Worm (Caenorhabditis elegans) whole organism, early embryonic: ENCODE results near the gene cpr-5.

Experiments
- B0310.2 ChIP-seq: sonication (generic microtip); optimal IDR thresholded peaks from 2 replicates; lab custom pipeline; 2016; ENCODE audit warnings: mild to moderate bottlenecking, missing genetic modification characterization, missing compliant biosample characterization
- F13C5.2 ChIP-seq: sonication (generic microtip); optimal IDR thresholded peaks from 2 replicates; lab custom pipeline; 2017; ENCODE audit warnings: mild to moderate bottlenecking, missing genetic modification characterization, inconsistent platforms, missing compliant biosample characterization
- aly-1 ChIP-seq: sonication (generic microtip); optimal IDR thresholded peaks from 2 replicates; lab custom pipeline; 2016; ENCODE audit warnings: missing genetic modification characterization, missing compliant biosample characterization
- ama-1 ChIP-seq: fragments of 150-350 bp; optimal IDR thresholded peaks from 2 replicates; lab custom pipeline; 2014
- ceh-13 ChIP-seq: fragments of 200-800 bp; sonication (Bioruptor generic); optimal IDR thresholded peaks from 2 replicates; lab custom pipeline; 2018; ENCODE audit warnings: mild to moderate bottlenecking, missing genetic modification characterization, missing compliant biosample characterization
- ceh-36 ChIP-seq: sonication (generic microtip); optimal IDR thresholded peaks from 2 replicates; lab custom pipeline; 2016; ENCODE audit warnings: missing genetic modification characterization, inconsistent platforms, missing compliant biosample characterization
- ets-7 ChIP-seq: sonication (generic microtip); optimal IDR thresholded peaks from 2 replicates; lab custom pipeline; 2016; ENCODE audit warnings: missing genotype, missing genetic modification characterization, missing compliant biosample characterization
- flt-1 ChIP-seq: fragments of 200-800 bp; sonication (Bioruptor generic); IDR thresholded peaks from 2 replicates; pipeline ENCODE4 v1.3.6; 2022; ENCODE audit warnings: missing genetic modification characterization, missing compliant biosample characterization
- hmbx-1 ChIP-seq: sonication (generic microtip); optimal IDR thresholded peaks from 2 replicates; lab custom pipeline; 2016; ENCODE audit warnings: mild to moderate bottlenecking, missing genetic modification characterization, missing compliant biosample characterization
- hmg-4 ChIP-seq: fragments of 200-800 bp; sonication (Bioruptor generic); optimal IDR thresholded peaks from 2 replicates; lab custom pipeline; 2018; ENCODE audit warnings: mild to moderate bottlenecking, missing genetic modification characterization, missing compliant biosample characterization
- hnd-1 ChIP-seq: sonication (generic microtip); optimal IDR thresholded peaks from 2 replicates; lab custom pipeline; 2016; ENCODE audit warnings: missing genetic modification characterization, missing compliant biosample characterization
- pes-1 ChIP-seq: fragments of 200-800 bp; sonication (Bioruptor generic); IDR thresholded peaks from 2 replicates; pipeline ENCODE4 v1.3.6; 2022; ENCODE audit warnings: missing genetic modification reagents, missing genetic modification characterization, missing compliant biosample characterization
- scrt-1 ChIP-seq: fragments of 200-800 bp; sonication (Bioruptor generic); IDR thresholded peaks from 2 replicates; pipeline ENCODE4 v1.3.6; 2022; ENCODE audit warnings: missing genetic modification characterization, missing compliant biosample characterization
- sea-1 ChIP-seq: fragments of 200-800 bp; sonication (Bioruptor generic); conservative IDR thresholded peaks from 2 replicates; pipeline ENCODE4 v1.3.6; 2022; ENCODE audit warnings: missing genetic modification characterization, missing compliant biosample characterization
- tbx-11 ChIP-seq: fragments of 200-800 bp; sonication (Bioruptor generic); IDR thresholded peaks from 2 replicates; pipeline ENCODE4 v1.3.6; 2022; ENCODE audit warnings: missing genetic modification characterization, missing compliant biosample characterization
- tbx-37 ChIP-seq: fragments of 200-800 bp; sonication (Bioruptor generic); conservative IDR thresholded peaks from 2 replicates; pipeline ENCODE4 v1.3.6; 2022; ENCODE audit warnings: missing genetic modification reagents, missing genetic modification characterization, missing compliant biosample characterization
- tra-4 ChIP-seq: sonication (generic microtip); optimal IDR thresholded peaks from 2 replicates; lab custom pipeline; 2017; ENCODE audit warnings: missing genetic modification characterization, missing compliant biosample characterization

cpr-5 gene

DNA sequence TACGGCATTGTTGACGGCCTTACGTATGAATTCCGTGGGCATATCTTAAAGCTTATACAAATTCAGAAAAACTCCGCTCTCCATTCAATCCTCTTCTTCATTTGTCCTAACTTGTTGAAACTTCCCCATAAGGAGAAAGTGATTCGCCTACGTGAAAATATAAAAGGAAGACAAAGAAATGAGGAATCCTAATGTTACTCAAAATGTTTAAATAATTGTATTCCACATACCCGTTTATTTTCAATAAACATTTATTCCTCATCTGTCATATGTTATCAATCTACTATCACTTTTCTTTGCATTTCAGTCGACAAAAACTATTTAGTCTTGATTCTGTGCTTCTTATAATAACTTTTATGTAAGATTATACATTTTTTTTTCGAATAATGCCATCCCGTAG is 45.9 kb downstream of the cpr-5 start, which contains the start of gene clec-203:
Gene clec-203, plus strand, starts transcription at position 301 of the 400 bp plus-strand sequence.
- TF ChIP-seq flt-1 (GFP tag; lab: Robert Waterston, UW) (no peak), aly-1 (no peak), scrt-1 (no peak), tbx-11 (GFP tag; lab: Robert Waterston, UW) (no peak), hmbx-1 (no peak), B0310.2 (tag; lab: Kevin White, UChicago) (no peak), pes-1 (GFP tag; lab: Robert Waterston, UW) (no peak), ets-7 (tag; lab: Kevin White, UChicago) (no peak), ceh-13 (GFP tag; lab: Kevin White, UChicago) (no peak), sea-1 (GFP tag; lab: Robert Waterston, UW) (no peak), hnd-1 (tag; lab: Kevin White, UChicago) (no peak), ceh-36 (tag; lab: Kevin White, UChicago) (no peak), tbx-37 (GFP tag; lab: Robert Waterston, UW) (no peak), hmg-4 (GFP tag; lab: Kevin White, UChicago) (no peak), F13C5.2 (tag; lab: Kevin White, UChicago) (no peak), tra-4 (tag; lab: Kevin White, UChicago) (no peak)

DNA sequence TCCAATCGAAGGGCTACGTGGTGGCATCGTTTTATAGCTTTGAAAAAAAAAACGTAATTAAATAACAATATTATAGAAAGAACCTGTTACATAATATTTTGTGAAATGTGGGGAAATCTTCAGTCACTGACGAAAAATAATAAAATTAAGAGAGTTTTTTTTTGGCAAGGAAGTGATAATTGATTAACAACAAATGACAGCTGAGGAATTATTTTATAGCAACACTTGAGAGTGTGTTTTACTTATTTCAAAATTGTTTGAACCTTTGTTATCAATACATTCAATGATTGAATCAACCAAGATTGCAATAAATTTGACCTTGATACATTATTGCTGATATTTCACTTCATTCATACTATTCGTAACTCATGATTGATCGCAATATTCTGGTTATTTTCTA is 49.8 kb downstream of the cpr-5 start, which contains the start of gene Y50D4B.6:
Gene Y50D4B.6, plus strand, starts transcription at position 301 of the 400 bp plus-strand sequence.
- TF ChIP-seq aly-1 (no peak), scrt-1 (no peak), B0310.2 (tag; lab: Kevin White, UChicago) (no peak), F13C5.2 (tag; lab: Kevin White, UChicago) (no peak), sea-1 (GFP tag; lab: Robert Waterston, UW) (no peak), ceh-36 (tag; lab: Kevin White, UChicago) (no peak), ceh-13 (GFP tag; lab: Kevin White, UChicago) (no peak), hnd-1 (tag; lab: Kevin White, UChicago) (no peak), tbx-37 (GFP tag; lab: Robert Waterston, UW) (no peak), ama-1 (no peak), ets-7 (tag; lab: Kevin White, UChicago) (no peak), tra-4 (tag; lab: Kevin White, UChicago) (no peak), hmg-4 (GFP tag; lab: Kevin White, UChicago) (no peak), flt-1 (GFP tag; lab: Robert Waterston, UW) (no peak), tbx-11 (GFP tag; lab: Robert Waterston, UW) (no peak)
